Fruit fly (Drosophila melanogaster) whole organism, adult: ENCODE data around the gene CG14312.

ENCODE experiments used
- CG11617 ChIP-seq: fragments of 200-800 bp; sonication (Bioruptor generic); optimal IDR thresholded peaks from 2 replicates; lab custom pipeline; 2017; ENCODE audit warnings: mild to moderate bottlenecking, missing biosample characterization, missing genetic modification reagents, missing genetic modification characterization
- CG14711 ChIP-seq: fragments of 200-800 bp; sonication (Bioruptor generic); optimal IDR thresholded peaks from 2 replicates; lab custom pipeline; 2018; ENCODE audit warnings: missing biosample characterization, mild to moderate bottlenecking, missing genetic modification characterization, moderate library complexity
- CG1620 ChIP-seq: fragments of 200-800 bp; sonication (Bioruptor generic); optimal IDR thresholded peaks from 2 replicates; lab custom pipeline; 2016; ENCODE audit warnings: missing biosample characterization, missing genetic modification characterization
- CG33017 ChIP-seq: fragments of 200-800 bp; sonication (Bioruptor generic); optimal IDR thresholded peaks from 2 replicates; lab custom pipeline; 2018; ENCODE audit warnings: missing biosample characterization, mild to moderate bottlenecking, missing genetic modification characterization, moderate library complexity
- CG5204 ChIP-seq: fragments of 200-800 bp; sonication (Bioruptor generic); optimal IDR thresholded peaks from 2 replicates; lab custom pipeline; 2016; ENCODE audit warnings: missing biosample characterization, missing genetic modification characterization
- CG7045 ChIP-seq: fragments of 200-800 bp; sonication (Bioruptor generic); optimal IDR thresholded peaks from 2 replicates; lab custom pipeline; 2017; ENCODE audit warnings: missing biosample characterization, mild to moderate bottlenecking, missing genetic modification characterization
- Clk ChIP-seq: fragments of 200-800 bp; sonication (Bioruptor generic); optimal IDR thresholded peaks from 2 replicates; lab custom pipeline; 2017; ENCODE audit warnings: missing biosample characterization, missing genetic modification characterization
- Crg-1 ChIP-seq: fragments of 200-800 bp; sonication (Bioruptor generic); optimal IDR thresholded peaks from 2 replicates; lab custom pipeline; 2016; ENCODE audit warnings: missing biosample characterization, missing genetic modification characterization
- bab1 ChIP-seq: fragments of 200-800 bp; sonication (Bioruptor generic); optimal IDR thresholded peaks from 3 replicates; lab custom pipeline; 2019; ENCODE audit warnings: missing biosample characterization, mild to moderate bottlenecking, missing genetic modification characterization, moderate library complexity
- kay ChIP-seq: fragments of 200-800 bp; sonication (Bioruptor generic); peaks from one replicate; lab custom pipeline; 2016; ENCODE audit warnings: missing biosample characterization, missing genetic modification characterization, borderline replicate concordance
- pad ChIP-seq: fragments of 200-800 bp; sonication (Bioruptor generic); optimal IDR thresholded peaks from 3 replicates; lab custom pipeline; 2017; ENCODE audit warnings: missing biosample characterization, missing genetic modification characterization, mild to moderate bottlenecking, moderate library complexity, missing genetic modification reagents
- tj ChIP-seq: fragments of 200-800 bp; sonication (Bioruptor generic); optimal IDR thresholded peaks from 3 replicates; lab custom pipeline; 2017; ENCODE audit warnings: missing biosample characterization, mild to moderate bottlenecking, missing genetic modification characterization, moderate library complexity
- toe ChIP-seq: fragments of 200-800 bp; sonication (Bioruptor generic); optimal IDR thresholded peaks from 2 replicates; lab custom pipeline; 2016; ENCODE audit warnings: missing biosample characterization, missing genetic modification characterization

dm6 chr3R:18235879-18236278 lies 47.4 kb downstream of the CG14312 start, which contains the start of gene repo:
- TF ChIP-seq CG14711 (tag; lab: Kevin White, UChicago), result no peak
- no peak for TF ChIP-seq CG11617
- no peak for TF ChIP-seq CG5204
- TF ChIP-seq bab1 (GFP tag; lab: Kevin White, UChicago), result no peak
- TF ChIP-seq tj (GFP tag; lab: Kevin White, UChicago), result peak; percentile 1
- no peak for TF ChIP-seq Clk (GFP tag; lab: Kevin White, UChicago)
- peak; percentile 13 for TF ChIP-seq pad (GFP tag; lab: Kevin White, UChicago)
- TF ChIP-seq CG33017 (tag; lab: Kevin White, UChicago), result no peak
- no peak for TF ChIP-seq kay (GFP tag; lab: Kevin White, UChicago)
- TF ChIP-seq CG7045 (GFP tag; lab: Kevin White, UChicago), result no peak
- TF ChIP-seq Crg-1 (GFP tag; lab: Kevin White, UChicago), result no peak
- no peak for TF ChIP-seq toe (GFP tag; lab: Kevin White, UChicago)
- TF ChIP-seq CG1620 (GFP tag; lab: Kevin White, UChicago), result no peak
